Fruit fly (Drosophila melanogaster): Measurements from ENCODE around the gene CG9536.

DNA sequence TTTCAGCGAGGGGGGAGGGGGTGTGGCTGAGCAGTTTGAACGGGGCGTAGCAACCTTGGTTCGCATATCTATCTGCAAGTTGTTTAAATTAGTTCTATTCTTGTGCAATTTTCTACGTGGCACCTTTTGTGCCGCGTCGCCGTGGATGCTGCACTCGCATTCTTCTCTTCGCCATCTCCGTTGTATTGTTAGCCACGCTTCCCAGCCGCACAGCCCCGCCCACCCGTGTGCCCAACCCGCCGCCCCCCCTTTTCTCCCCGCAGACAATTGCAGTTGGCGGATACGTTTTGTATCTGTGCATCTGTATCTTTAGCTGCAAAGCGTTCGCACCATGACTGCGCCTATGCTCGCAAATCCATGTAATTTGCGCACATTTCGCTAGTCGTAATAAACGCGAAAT lies 37.2 kb upstream of the CG9536 start:
- TF ChIP-seq CTCF (optimal IDR thresholded peaks at IDR 0.05) (no peak), CG8478 (optimal IDR thresholded peaks at IDR 0.05) (no peak)

Data from S2 (cell line).